Fruit fly (Drosophila melanogaster) whole organism, embryonic: Measurements from ENCODE around the gene CG5535.

Source experiments
- Antp ChIP-seq: fragments of 200-800 bp; sonication (Bioruptor generic); optimal IDR thresholded peaks from 3 replicates; lab custom pipeline; 2016; ENCODE audit warnings: missing biosample characterization, missing genetic modification characterization
- Awh ChIP-seq: fragments of 200-800 bp; sonication (Bioruptor generic); IDR thresholded peaks from 2 replicates; pipeline ENCODE4, ENCODE4 v1.3.6; 2022; ENCODE audit warnings: missing biosample characterization, missing genetic modification characterization
- B-H2 ChIP-seq: fragments of 200-800 bp; sonication (Bioruptor generic); optimal IDR thresholded peaks from 2 replicates; lab custom pipeline; 2018; ENCODE audit warnings: missing biosample characterization, mild to moderate bottlenecking, missing genetic modification characterization
- BEAF-32 ChIP-seq: fragments of 200-800 bp; sonication (Bioruptor generic); optimal IDR thresholded peaks from 3 replicates; lab custom pipeline; 2017; ENCODE audit warnings: missing biosample characterization, missing genetic modification characterization, mild to moderate bottlenecking, moderate library complexity, missing genetic modification reagents
- Blimp-1 ChIP-seq: fragments of 200-800 bp; sonication (Bioruptor generic); optimal IDR thresholded peaks from 3 replicates; lab custom pipeline; 2018; ENCODE audit warnings: missing biosample characterization, missing genetic modification characterization, mild to moderate bottlenecking, moderate library complexity, missing genetic modification reagents
- CG1024 ChIP-seq: fragments of 200-800 bp; sonication (Bioruptor generic); IDR thresholded peaks from 2 replicates; pipeline ENCODE4 v1.3.6; 2022; ENCODE audit warnings: missing biosample characterization, missing genetic modification characterization
- CG10654 ChIP-seq: fragments of 200-800 bp; sonication (Bioruptor generic); optimal IDR thresholded peaks from 2 replicates; lab custom pipeline; 2016; ENCODE audit warnings: missing biosample characterization, missing genetic modification characterization
- CG11093 ChIP-seq: fragments of 200-800 bp; sonication (Bioruptor generic); IDR thresholded peaks from 3 replicates; pipeline ENCODE4 v1.3.6; 2022; ENCODE audit warnings: missing biosample characterization, missing genetic modification characterization
- CG13123 ChIP-seq: fragments of 200-800 bp; sonication (Bioruptor generic); optimal IDR thresholded peaks from 2 replicates; lab custom pipeline; 2016; ENCODE audit warnings: missing biosample characterization, missing genetic modification characterization
- CG13624 ChIP-seq: fragments of 200-800 bp; sonication (Bioruptor generic); optimal IDR thresholded peaks from 2 replicates; lab custom pipeline; 2016; ENCODE audit warnings: missing biosample characterization, missing genetic modification characterization
- CG14441 ChIP-seq: fragments of 200-800 bp; sonication (Bioruptor generic); IDR thresholded peaks from 2 replicates; pipeline ENCODE4 v1.3.6; 2022; ENCODE audit warnings: missing biosample characterization, missing genetic modification characterization
- CG14965 ChIP-seq: fragments of 200-800 bp; sonication (Bioruptor generic); optimal IDR thresholded peaks from 2 replicates; lab custom pipeline; 2016; ENCODE audit warnings: missing biosample characterization, missing genetic modification characterization, borderline replicate concordance
- CG16779 ChIP-seq: fragments of 200-800 bp; sonication (Bioruptor generic); IDR thresholded peaks from 2 replicates; pipeline ENCODE4 v1.3.6; 2022; ENCODE audit warnings: missing biosample characterization, missing genetic modification characterization
- CG16815 ChIP-seq: fragments of 200-800 bp; sonication (Bioruptor generic); optimal IDR thresholded peaks from 3 replicates; lab custom pipeline; 2017; ENCODE audit warnings: missing biosample characterization, mild to moderate bottlenecking, missing genetic modification characterization
- CG1832 ChIP-seq: fragments of 200-800 bp; sonication (Bioruptor generic); optimal IDR thresholded peaks from 2 replicates; lab custom pipeline; 2017; ENCODE audit warnings: missing biosample characterization, mild to moderate bottlenecking, missing genetic modification characterization, inconsistent platforms
- CG18764 ChIP-seq: fragments of 200-800 bp; sonication (Bioruptor generic); optimal IDR thresholded peaks from 3 replicates; lab custom pipeline; 2016; ENCODE audit warnings: missing biosample characterization, missing genetic modification characterization
- CG2129 ChIP-seq: fragments of 200-800 bp; sonication (Bioruptor generic); IDR thresholded peaks from 2 replicates; pipeline ENCODE4 v1.3.6; 2022; ENCODE audit warnings: missing biosample characterization, missing genetic modification characterization; ENCODE audit not compliant: partially characterized antibody
- CG31441 ChIP-seq: fragments of 200-800 bp; sonication (Bioruptor generic); IDR thresholded peaks from 2 replicates; pipeline ENCODE4 v1.3.6; 2022; ENCODE audit warnings: missing biosample characterization, missing genetic modification characterization
- CG4424 ChIP-seq: fragments of 200-800 bp; sonication (Bioruptor generic); optimal IDR thresholded peaks from 3 replicates; lab custom pipeline; 2016; ENCODE audit warnings: missing biosample characterization, missing genetic modification characterization
- CG4707 ChIP-seq: fragments of 200-800 bp; sonication (Bioruptor generic); optimal IDR thresholded peaks from 2 replicates; lab custom pipeline; 2018; ENCODE audit warnings: missing biosample characterization, mild to moderate bottlenecking, missing genetic modification characterization, moderate library complexity
- CG4730 ChIP-seq: fragments of 200-800 bp; sonication (Bioruptor generic); IDR thresholded peaks from 2 replicates; pipeline ENCODE4 v1.3.6; 2022; ENCODE audit warnings: missing biosample characterization, missing genetic modification characterization
- CG6654 ChIP-seq: fragments of 200-800 bp; sonication (Bioruptor generic); optimal IDR thresholded peaks from 2 replicates; lab custom pipeline; 2017; ENCODE audit warnings: missing biosample characterization, mild to moderate bottlenecking, missing genetic modification characterization
- CG7839 ChIP-seq: fragments of 200-800 bp; sonication (Bioruptor generic); optimal IDR thresholded peaks from 3 replicates; lab custom pipeline; 2018; ENCODE audit warnings: missing biosample characterization, mild to moderate bottlenecking, missing genetic modification characterization, moderate library complexity
- CG7987 ChIP-seq: fragments of 200-800 bp; sonication (Bioruptor generic); optimal IDR thresholded peaks from 2 replicates; lab custom pipeline; 2018; ENCODE audit warnings: missing biosample characterization, mild to moderate bottlenecking, missing genetic modification characterization, moderate library complexity
- CG9437 ChIP-seq: fragments of 200-800 bp; sonication (Bioruptor generic); optimal IDR thresholded peaks from 2 replicates; lab custom pipeline; 2018; ENCODE audit warnings: missing biosample characterization, mild to moderate bottlenecking, missing genetic modification characterization
- Chrac-16 ChIP-seq: fragments of 200-800 bp; sonication (Bioruptor generic); optimal IDR thresholded peaks from 3 replicates; lab custom pipeline; 2016; ENCODE audit warnings: missing biosample characterization, missing genetic modification characterization
- E2f2 ChIP-seq: fragments of 200-800 bp; sonication (Bioruptor generic); IDR thresholded peaks from 2 replicates; pipeline ENCODE4 v1.3.6; 2022; ENCODE audit warnings: missing biosample characterization, missing genetic modification characterization
- Gug ChIP-seq: fragments of 200-800 bp; sonication (Bioruptor generic); IDR thresholded peaks from 4 replicates; pipeline ENCODE4 v1.3.6; 2022; ENCODE audit warnings: missing biosample characterization, missing genetic modification characterization
- Lpt ChIP-seq: fragments of >200 bp; optimal IDR thresholded peaks from 2 replicates; lab custom pipeline; 2018; ENCODE audit warnings: missing biosample characterization, missing genetic modification characterization
- Max ChIP-seq: fragments of 200-800 bp; sonication (Bioruptor generic); optimal IDR thresholded peaks from 2 replicates; lab custom pipeline; 2016; ENCODE audit warnings: missing biosample characterization, mild to moderate bottlenecking, missing genetic modification characterization
- Meics ChIP-seq: fragments of 200-800 bp; sonication (Bioruptor generic); optimal IDR thresholded peaks from 2 replicates; lab custom pipeline; 2017; ENCODE audit warnings: missing biosample characterization, mild to moderate bottlenecking, missing genetic modification characterization
- Rfx ChIP-seq: fragments of 200-800 bp; sonication (Bioruptor generic); IDR thresholded peaks from 2 replicates; pipeline ENCODE4 v1.3.6; 2022; ENCODE audit warnings: missing biosample characterization, missing genetic modification characterization
- Scr ChIP-seq: fragments of 200-800 bp; sonication (Bioruptor generic); IDR thresholded peaks from 2 replicates; pipeline ENCODE4 v1.3.6; 2022; ENCODE audit warnings: missing biosample characterization, missing genetic modification characterization; ENCODE audit not compliant: partially characterized antibody
- Sox100B ChIP-seq: fragments of 200-800 bp; sonication (Bioruptor generic); optimal IDR thresholded peaks from 3 replicates; lab custom pipeline; 2018; ENCODE audit warnings: missing biosample characterization, mild to moderate bottlenecking, missing genetic modification characterization
- ato ChIP-seq: fragments of 200-800 bp; sonication (Bioruptor generic); IDR thresholded peaks from 2 replicates; pipeline ENCODE4 v1.3.6; 2022; ENCODE audit warnings: missing biosample characterization, missing genetic modification characterization; ENCODE audit not compliant: partially characterized antibody
- bab2 ChIP-seq: fragments of 200-800 bp; sonication (Bioruptor generic); optimal IDR thresholded peaks from 2 replicates; lab custom pipeline; 2016; ENCODE audit warnings: missing biosample characterization, missing genetic modification characterization
- btn ChIP-seq: fragments of 200-800 bp; sonication (Bioruptor generic); optimal IDR thresholded peaks from 2 replicates; lab custom pipeline; 2016; ENCODE audit warnings: missing biosample characterization, missing genetic modification characterization
- cwo ChIP-seq: fragments of 200-800 bp; sonication (Bioruptor generic); optimal IDR thresholded peaks from 3 replicates; lab custom pipeline; 2017; ENCODE audit warnings: missing biosample characterization, missing genetic modification characterization, mild to moderate bottlenecking, moderate library complexity, missing genetic modification reagents
- disco-r ChIP-seq: fragments of 200-800 bp; sonication (Bioruptor generic); optimal IDR thresholded peaks from 2 replicates; lab custom pipeline; 2016; ENCODE audit warnings: missing biosample characterization, missing genetic modification characterization
- ewg ChIP-seq: fragments of 200-800 bp; sonication (Bioruptor generic); optimal IDR thresholded peaks from 3 replicates; lab custom pipeline; 2017; ENCODE audit warnings: mild to moderate bottlenecking, missing biosample characterization, missing genetic modification reagents, missing genetic modification characterization
- fu2 ChIP-seq: fragments of 200-800 bp; sonication (Bioruptor generic); optimal IDR thresholded peaks from 2 replicates; lab custom pipeline; 2016; ENCODE audit warnings: missing biosample characterization, missing genetic modification characterization
- gce ChIP-seq: fragments of 200-800 bp; sonication (Bioruptor generic); IDR thresholded peaks from 3 replicates; pipeline ENCODE4 v1.3.6; 2022; ENCODE audit warnings: missing biosample characterization, missing genetic modification characterization
- gem ChIP-seq: fragments of 200-800 bp; sonication (Bioruptor generic); optimal IDR thresholded peaks from 2 replicates; lab custom pipeline; 2019; ENCODE audit warnings: missing biosample characterization, mild to moderate bottlenecking, missing genetic modification characterization, moderate library complexity
- ind ChIP-seq: fragments of 200-800 bp; sonication (Bioruptor generic); optimal IDR thresholded peaks from 3 replicates; lab custom pipeline; 2016; ENCODE audit warnings: missing biosample characterization, missing genetic modification characterization
- lab ChIP-seq: fragments of 200-800 bp; sonication (Bioruptor generic); optimal IDR thresholded peaks from 3 replicates; lab custom pipeline; 2017; ENCODE audit warnings: missing biosample characterization, missing genetic modification characterization, mild to moderate bottlenecking, moderate library complexity, missing genetic modification reagents
- pfk ChIP-seq: fragments of 200-800 bp; sonication (Bioruptor generic); optimal IDR thresholded peaks from 2 replicates; lab custom pipeline; 2018; ENCODE audit warnings: missing biosample characterization, mild to moderate bottlenecking, missing genetic modification characterization, moderate library complexity
- sd ChIP-seq: fragments of 200-800 bp; sonication (Bioruptor generic); optimal IDR thresholded peaks from 3 replicates; lab custom pipeline; 2018; ENCODE audit warnings: missing biosample characterization, mild to moderate bottlenecking, missing genetic modification characterization, moderate library complexity
- sisA ChIP-seq: fragments of 200-800 bp; sonication (Bioruptor generic); IDR thresholded peaks from 2 replicates; pipeline ENCODE4 v1.3.6; 2022; ENCODE audit warnings: missing biosample characterization, missing genetic modification characterization
- stc ChIP-seq: fragments of 200-800 bp; sonication (Bioruptor generic); IDR thresholded peaks from 2 replicates; pipeline ENCODE4 v1.3.6; 2022; ENCODE audit warnings: missing biosample characterization, missing genetic modification characterization
- tgo ChIP-seq: fragments of 200-800 bp; sonication (Bioruptor generic); IDR thresholded peaks from 3 replicates; pipeline ENCODE4 v1.3.6; 2022; ENCODE audit warnings: missing biosample characterization, missing genetic modification characterization
- tup ChIP-seq: fragments of 200-800 bp; sonication (Bioruptor generic); optimal IDR thresholded peaks from 2 replicates; lab custom pipeline; 2016; ENCODE audit warnings: missing biosample characterization, mild to moderate bottlenecking, missing genetic modification characterization, moderate library complexity
- yki ChIP-seq: fragments of >200 bp; optimal IDR thresholded peaks from 3 replicates; lab custom pipeline; 2018

CG5535 gene

dm6 chr3L:17841085-17841606, 15.4 kb downstream of the CG5535 start, which contains the start of gene CG5577:
Gene CG5577 (minus strand): TSS chr3L:17841427.
- TF ChIP-seq ato, result no peak
- no peak for TF ChIP-seq bab2 (GFP tag; lab: Kevin White, UChicago)
- TF ChIP-seq Meics (GFP tag; lab: Kevin White, UChicago), result peak; percentile 40
- TF ChIP-seq btn (GFP tag; lab: Kevin White, UChicago), result no peak
- TF ChIP-seq CG4730 (GFP tag; lab: Robert Waterston, UW), result no peak
- TF ChIP-seq stc (GFP tag; lab: Robert Waterston, UW), result peak; percentile 42; the same call in 1 of the 2 replicates
- no peak for TF ChIP-seq gce
- no peak for TF ChIP-seq CG16815 (GFP tag; lab: Kevin White, UChicago)
- TF ChIP-seq CG18764, result no peak
- TF ChIP-seq sd (tag; lab: Kevin White, UChicago), result no peak
- no peak for TF ChIP-seq fu2 (GFP tag; lab: Kevin White, UChicago)
- no peak for TF ChIP-seq E2f2 (GFP tag; lab: Robert Waterston, UW)
- TF ChIP-seq CG14441 (GFP tag; lab: Robert Waterston, UW), result no peak
- no peak for TF ChIP-seq CG4424 (GFP tag; lab: Kevin White, UChicago)
- TF ChIP-seq CG11093 (GFP tag; lab: Robert Waterston, UW), result no peak
- peak; percentile 31 for TF ChIP-seq B-H2
- TF ChIP-seq CG16779 (GFP tag; lab: Robert Waterston, UW), result no peak
- TF ChIP-seq CG6654 (GFP tag; lab: Kevin White, UChicago), result no peak
- TF ChIP-seq Sox100B (GFP tag; lab: Kevin White, UChicago), result no peak
- no peak for TF ChIP-seq Gug (GFP tag; lab: Robert Waterston, UW)
- no peak for TF ChIP-seq sisA
- TF ChIP-seq Max (GFP tag; lab: Kevin White, UChicago), result no peak
- TF ChIP-seq tgo (GFP tag; lab: Robert Waterston, UW), result no peak
- no peak for TF ChIP-seq Lpt (GFP tag; lab: Kevin White, UChicago)
- TF ChIP-seq Rfx (GFP tag; lab: Robert Waterston, UW), result peak; percentile 63
- TF ChIP-seq Antp (GFP tag; lab: Kevin White, UChicago), result no peak
- no peak for TF ChIP-seq CG9437 (GFP tag; lab: Kevin White, UChicago)
- TF ChIP-seq lab (GFP tag; lab: Kevin White, UChicago), result peak; percentile 69
- no peak for TF ChIP-seq CG31441
- TF ChIP-seq Scr (GFP tag; lab: Robert Waterston, UW), result peak; percentile 68
- TF ChIP-seq pfk (GFP tag; lab: Kevin White, UChicago), result no peak
- no peak for TF ChIP-seq CG13123
- no peak for TF ChIP-seq yki (lab: Kevin White, UChicago)
- peak; percentile 27 for TF ChIP-seq CG13624 (GFP tag; lab: Kevin White, UChicago)
- TF ChIP-seq tup (GFP tag; lab: Kevin White, UChicago), result no peak
- peak; percentile 60 for TF ChIP-seq BEAF-32 (GFP tag; lab: Kevin White, UChicago)
- TF ChIP-seq CG1024, result no peak
- TF ChIP-seq CG4707 (GFP tag; lab: Kevin White, UChicago), result no peak
- TF ChIP-seq CG7987 (GFP tag; lab: Kevin White, UChicago), result peak; percentile 28
- TF ChIP-seq disco-r (GFP tag; lab: Kevin White, UChicago), result no peak
- no peak for TF ChIP-seq CG2129 (GFP tag; lab: Robert Waterston, UW)
- TF ChIP-seq CG14965 (GFP tag; lab: Kevin White, UChicago), result no peak
- TF ChIP-seq CG10654 (GFP tag; lab: Kevin White, UChicago), result no peak
- TF ChIP-seq Awh, result no peak
- TF ChIP-seq ewg, result no peak
- TF ChIP-seq CG7839, result no peak
- no peak for TF ChIP-seq gem (tag; lab: Kevin White, UChicago)
- no peak for TF ChIP-seq ind
- TF ChIP-seq cwo (GFP tag; lab: Kevin White, UChicago), result peak; percentile 40
- peak; percentile 38 for TF ChIP-seq CG1832
- TF ChIP-seq Chrac-16 (GFP tag; lab: Kevin White, UChicago), result no peak
- no peak for TF ChIP-seq Blimp-1 (GFP tag; lab: Kevin White, UChicago)
